Fruit fly (Drosophila melanogaster): ENCODE data around the gene CG14273.

Gene CG14273

dm6 chr2L:8300220-8301167 is 42.0 kb upstream of the CG14273 start, which contains the start of gene Btk:
Gene Btk (minus strand): TSS chr2L:8301079.
- peak; percentile 10 for TF ChIP-seq dsx (GFP tag; optimal IDR thresholded peaks at IDR 0.05; ENCODE audit: poor library complexity, severe bottlenecking)
- TF ChIP-seq pdm3 (GFP tag; optimal IDR thresholded peaks at IDR 0.05), result no peak
- TF ChIP-seq Lpt (GFP tag; optimal IDR thresholded peaks at IDR 0.05), result no peak
- no peak for TF ChIP-seq OdsH (GFP tag; optimal IDR thresholded peaks at IDR 0.05)
- no peak for TF ChIP-seq lz (GFP tag; optimal IDR thresholded peaks at IDR 0.05)
- no peak for TF ChIP-seq Met (GFP tag; optimal IDR thresholded peaks at IDR 0.05)
- peak; percentile 61 for TF ChIP-seq fkh (GFP tag; optimal IDR thresholded peaks at IDR 0.05)
- no peak for TF ChIP-seq CG6792 (GFP tag; optimal IDR thresholded peaks at IDR 0.05)
- TF ChIP-seq Sox15 (GFP tag; optimal IDR thresholded peaks at IDR 0.05), result no peak
- TF ChIP-seq CG6854 (GFP tag; optimal IDR thresholded peaks at IDR 0.05), result peak; percentile 40
- no peak for TF ChIP-seq CG34406 (GFP tag; optimal IDR thresholded peaks at IDR 0.05)
- no peak for TF ChIP-seq vri (GFP tag; optimal IDR thresholded peaks at IDR 0.05)
- TF ChIP-seq Eip75B (GFP tag; optimal IDR thresholded peaks at IDR 0.05), result no peak
- TF ChIP-seq CG6163 (GFP tag; IDR thresholded peaks at IDR 0.05), result 0 out of 3 replicates have a peak, but pooled peaks have one; percentile 19
- no peak for TF ChIP-seq Ets96B (tag; optimal IDR thresholded peaks at IDR 0.05)
- peak; percentile 27 for TF ChIP-seq Sox14 (GFP tag; optimal IDR thresholded peaks at IDR 0.05)
- TF ChIP-seq Ets21C (GFP tag; optimal IDR thresholded peaks at IDR 0.05), result no peak
- no peak for TF ChIP-seq Sox102F (GFP tag; optimal IDR thresholded peaks at IDR 0.05)
- peak; percentile 83 for TF ChIP-seq Blimp-1 (GFP tag; optimal IDR thresholded peaks at IDR 0.05)
- no peak for TF ChIP-seq cyc (GFP tag; optimal IDR thresholded peaks at IDR 0.05)
- TF ChIP-seq CG8319 (GFP tag; optimal IDR thresholded peaks at IDR 0.05), result no peak
- TF ChIP-seq CG31627 (GFP tag; optimal IDR thresholded peaks at IDR 0.05), result no peak

dm6 chr2L:8302766-8303479 is 39.6 kb upstream of the CG14273 start, which contains the start of the genes wol and Scgalpha:
Gene wol (minus strand): TSS chr2L:8302985.
Gene Scgalpha (plus strand): TSS chr2L:8303429.
- TF ChIP-seq Hr39 (GFP tag; optimal IDR thresholded peaks at IDR 0.05) (no peak), esn (GFP tag; optimal IDR thresholded peaks at IDR 0.05) (peak; percentile 0)

DNA sequence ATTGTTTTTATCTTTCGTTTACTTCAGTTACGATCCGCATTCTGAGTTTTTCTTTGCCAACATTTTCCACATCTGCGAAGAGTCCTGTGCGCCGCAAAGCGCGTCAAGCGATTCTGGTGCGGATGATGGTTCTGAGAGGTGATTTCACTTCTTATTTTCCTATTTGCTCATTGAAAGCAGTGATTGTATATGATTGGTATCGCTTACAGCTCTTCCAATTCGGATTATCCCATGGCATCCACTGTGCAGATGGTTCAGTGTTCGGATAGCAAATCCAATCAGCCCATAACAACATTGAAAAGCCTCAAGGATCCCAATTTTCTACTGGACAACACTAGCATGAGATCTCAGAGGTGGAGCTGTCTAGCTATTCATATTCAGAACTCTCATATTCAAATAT is 37.9 kb upstream of the CG14273 start:
- TF ChIP-seq dac (GFP tag; optimal IDR thresholded peaks at IDR 0.05), result no peak

- TF ChIP-seq Blimp-1 (GFP tag; optimal IDR thresholded peaks at IDR 0.05) (peak; percentile 14), svp (GFP tag) (no peak), CG6854 (GFP tag; optimal IDR thresholded peaks at IDR 0.05) (no peak)
These were observed 37.1 kb upstream of the CG14273 start, which contains the start of gene CG7840 for dm6 chr2L:8305409-8305808. Gene CG7840 (plus strand): TSS chr2L:8305586.

- no peak for TF ChIP-seq Smox (GFP tag; optimal IDR thresholded peaks at IDR 0.05)
- TF ChIP-seq svp (GFP tag), result no peak
- no peak for TF ChIP-seq achi (GFP tag; optimal IDR thresholded peaks at IDR 0.05)
- no peak for TF ChIP-seq CG11762 (GFP tag; optimal IDR thresholded peaks at IDR 0.05; ENCODE audit: insufficient read depth)
- TF ChIP-seq CG32006 (GFP tag; optimal IDR thresholded peaks at IDR 0.05), result no peak
- no peak for TF ChIP-seq Met (GFP tag; optimal IDR thresholded peaks at IDR 0.05)
- TF ChIP-seq spab (GFP tag; optimal IDR thresholded peaks at IDR 0.05), result no peak
- no peak for TF ChIP-seq Sox15 (GFP tag; optimal IDR thresholded peaks at IDR 0.05)
- TF ChIP-seq Ets21C (GFP tag; optimal IDR thresholded peaks at IDR 0.05), result no peak
- TF ChIP-seq CG10669 (GFP tag; optimal IDR thresholded peaks at IDR 0.05), result no peak
- TF ChIP-seq CG10631 (GFP tag; optimal IDR thresholded peaks at IDR 0.05), result no peak
- no peak for TF ChIP-seq CG3919 (GFP tag; optimal IDR thresholded peaks at IDR 0.05)
- peak; percentile 29 for TF ChIP-seq lz (GFP tag; optimal IDR thresholded peaks at IDR 0.05)
- no peak for TF ChIP-seq Eip93F (GFP tag; optimal IDR thresholded peaks at IDR 0.05)
- no peak for TF ChIP-seq CG6808 (GFP tag; optimal IDR thresholded peaks at IDR 0.05)
- no peak for TF ChIP-seq fd59A (GFP tag; optimal IDR thresholded peaks at IDR 0.05)
- no peak for TF ChIP-seq Eip75B (GFP tag; optimal IDR thresholded peaks at IDR 0.05)
- no peak for TF ChIP-seq Hr38 (GFP tag; optimal IDR thresholded peaks at IDR 0.05)
- TF ChIP-seq fkh (GFP tag; optimal IDR thresholded peaks at IDR 0.05), result peak; percentile 26
- TF ChIP-seq dsx (GFP tag; optimal IDR thresholded peaks at IDR 0.05; ENCODE audit: poor library complexity, severe bottlenecking), result peak; percentile 54
- no peak for TF ChIP-seq Sox102F (GFP tag; optimal IDR thresholded peaks at IDR 0.05)
These were observed 34.5 kb upstream of the CG14273 start, which contains the start of the genes Ostgamma and Mettl14 for dm6 chr2L:8307817-8308551. Gene Ostgamma (minus strand): TSS chr2L:8308192. Gene Mettl14 (plus strand): TSS chr2L:8308427.

All from whole organism, prepupa.